Worm (Caenorhabditis elegans): ENCODE results near the gene srd-46.

- no peak for TF ChIP-seq him-1 (tag; optimal IDR thresholded peaks at IDR 0.05)
- no peak for TF ChIP-seq dao-5 (tag; optimal IDR thresholded peaks at IDR 0.05)
These were observed 35.6 kb downstream of the srd-46 start for ce11 chrX:12367498-12367897.

Measured in whole organism, L4/young adult.